Worm (Caenorhabditis elegans) whole organism, L3 larva: Measurements from ENCODE around the gene mlc-2.

ENCODE experiments used
- R02D3.7 ChIP-seq: fragments of 150-350 bp; optimal IDR thresholded peaks from 2 replicates; lab custom pipeline; 2014; ENCODE audit warnings: missing biosample characterization, missing genetic modification characterization
- ZK546.5 ChIP-seq: sonication (generic microtip); optimal IDR thresholded peaks from 2 replicates; lab custom pipeline; 2017; ENCODE audit warnings: missing biosample characterization, missing genetic modification characterization
- ama-1 ChIP-seq: fragments of 150-350 bp; optimal IDR thresholded peaks from 2 replicates; lab custom pipeline; 2018
- ceh-16 ChIP-seq: sonication (generic microtip); optimal IDR thresholded peaks from 2 replicates; lab custom pipeline; 2017; ENCODE audit warnings: missing biosample characterization, missing genetic modification characterization
- ceh-28 ChIP-seq: fragments of 150-350 bp; optimal IDR thresholded peaks from 2 replicates; lab custom pipeline; 2014; ENCODE audit warnings: missing biosample characterization, missing genetic modification reagents, missing genetic modification characterization
- ceh-82 ChIP-seq: fragments of 150-350 bp; optimal IDR thresholded peaks from 2 replicates; lab custom pipeline; 2014; ENCODE audit warnings: missing biosample characterization, missing genetic modification characterization
- ceh-9 ChIP-seq: sonication (generic microtip); optimal IDR thresholded peaks from 2 replicates; lab custom pipeline; 2018; ENCODE audit warnings: missing biosample characterization, missing genetic modification characterization
- daf-12 ChIP-seq: fragments of 150-350 bp; optimal IDR thresholded peaks from 2 replicates; lab custom pipeline; 2014; ENCODE audit warnings: missing biosample characterization, missing genetic modification reagents, missing genetic modification characterization
- egl-5 ChIP-seq: fragments of 150-350 bp; optimal IDR thresholded peaks from 2 replicates; lab custom pipeline; 2017; ENCODE audit warnings: missing biosample characterization, missing genetic modification reagents, missing genetic modification characterization, inconsistent platforms
- elt-1 ChIP-seq: fragments of 150-350 bp; optimal IDR thresholded peaks from 2 replicates; lab custom pipeline; 2014; ENCODE audit warnings: missing biosample characterization, missing genetic modification characterization
- elt-2 ChIP-seq: sonication (generic microtip); optimal IDR thresholded peaks from 2 replicates; lab custom pipeline; 2016; ENCODE audit warnings: missing genetic modification reagents, mild to moderate bottlenecking, missing genetic modification characterization, missing compliant biosample characterization
- elt-3 ChIP-seq, 3 experiments: fragments of 150-350 bp in 1 of 3; sonication (generic microtip) in 2 of 3; optimal IDR thresholded peaks; 2 replicates in 2 of 3; 4 replicates in 1 of 3; lab custom pipeline; 2014 to 2017; ENCODE audit warnings: missing biosample characterization in 3 of 3, missing genetic modification characterization in 3 of 3
- eor-1 ChIP-seq, 2 experiments: fragments of 150-350 bp; optimal IDR thresholded peaks; 2 replicates each; lab custom pipeline; 2014 to 2018; ENCODE audit warnings: missing biosample characterization in 2 of 2, missing genetic modification characterization in 2 of 2
- fkh-10 ChIP-seq: sonication (generic microtip); optimal IDR thresholded peaks from 2 replicates; lab custom pipeline; 2017; ENCODE audit warnings: missing biosample characterization, missing genetic modification reagents, missing genetic modification characterization
- fkh-2 ChIP-seq: fragments of 150-350 bp; optimal IDR thresholded peaks from 2 replicates; lab custom pipeline; 2014; ENCODE audit warnings: missing biosample characterization, missing genetic modification reagents, missing genetic modification characterization
- fos-1 ChIP-seq: fragments of 150-350 bp; optimal IDR thresholded peaks from 2 replicates; lab custom pipeline; 2014; ENCODE audit warnings: missing biosample characterization, missing genetic modification characterization
- hmg-11 ChIP-seq: sonication (generic microtip); optimal IDR thresholded peaks from 2 replicates; lab custom pipeline; 2016; ENCODE audit warnings: missing genetic modification characterization, missing compliant biosample characterization
- jun-1 ChIP-seq: fragments of 150-350 bp; optimal IDR thresholded peaks from 2 replicates; lab custom pipeline; 2014; ENCODE audit warnings: missing biosample characterization, missing genetic modification reagents, missing genetic modification characterization
- lin-15B ChIP-seq: fragments of 150-350 bp; optimal IDR thresholded peaks from 2 replicates; lab custom pipeline; 2014; ENCODE audit warnings: missing biosample characterization, missing genetic modification characterization
- lin-39 ChIP-seq: fragments of 150-350 bp; optimal IDR thresholded peaks from 2 replicates; lab custom pipeline; 2018; ENCODE audit warnings: missing biosample characterization, missing genetic modification reagents, missing genetic modification characterization
- lsy-12 ChIP-seq: sonication (generic microtip); optimal IDR thresholded peaks from 2 replicates; lab custom pipeline; 2016; ENCODE audit warnings: mild to moderate bottlenecking, missing genetic modification characterization, missing compliant biosample characterization
- mdl-1 ChIP-seq: fragments of 150-350 bp; optimal IDR thresholded peaks from 2 replicates; lab custom pipeline; 2014; ENCODE audit warnings: missing biosample characterization, missing genetic modification characterization
- nfya-1 ChIP-seq: sonication (generic microtip); optimal IDR thresholded peaks from 2 replicates; lab custom pipeline; 2017; ENCODE audit warnings: missing genetic modification characterization, mild to moderate bottlenecking, missing compliant biosample characterization, antibody characterized with exemption, moderate library complexity; ENCODE audit not compliant: insufficient read depth
- nhr-11 ChIP-seq: fragments of 150-350 bp; optimal IDR thresholded peaks from 2 replicates; lab custom pipeline; 2014; ENCODE audit warnings: missing biosample characterization, missing genetic modification characterization
- nhr-12 ChIP-seq: fragments of 150-350 bp; optimal IDR thresholded peaks from 2 replicates; lab custom pipeline; 2014; ENCODE audit warnings: missing biosample characterization, missing genetic modification characterization
- nhr-23 ChIP-seq: fragments of 150-350 bp; optimal IDR thresholded peaks from 2 replicates; lab custom pipeline; 2014; ENCODE audit warnings: missing biosample characterization, missing genetic modification reagents, missing genetic modification characterization
- nhr-237 ChIP-seq: fragments of 150-350 bp; optimal IDR thresholded peaks from 2 replicates; lab custom pipeline; 2014; ENCODE audit warnings: missing biosample characterization, missing genetic modification characterization
- nhr-25 ChIP-seq: sonication (generic microtip); optimal IDR thresholded peaks from 2 replicates; lab custom pipeline; 2017; ENCODE audit warnings: missing biosample characterization, missing genetic modification characterization
- nhr-28 ChIP-seq: fragments of 150-350 bp; optimal IDR thresholded peaks from 2 replicates; lab custom pipeline; 2014; ENCODE audit warnings: missing biosample characterization, missing genetic modification characterization
- nhr-43 ChIP-seq: sonication (generic microtip); optimal IDR thresholded peaks from 2 replicates; lab custom pipeline; 2016; ENCODE audit warnings: mild to moderate bottlenecking, missing genetic modification characterization, missing compliant biosample characterization; ENCODE audit not compliant: poor library complexity, severe bottlenecking
- nhr-67 ChIP-seq: fragments of 150-350 bp; optimal IDR thresholded peaks from 2 replicates; lab custom pipeline; 2014; ENCODE audit warnings: missing biosample characterization, missing genetic modification characterization
- nhr-76 ChIP-seq: fragments of 150-350 bp; sonication (generic microtip); optimal IDR thresholded peaks from 5 replicates; lab custom pipeline; 2014; ENCODE audit warnings: missing biosample characterization, missing genetic modification characterization
- nhr-77 ChIP-seq: fragments of 150-350 bp; optimal IDR thresholded peaks from 2 replicates; lab custom pipeline; 2014; ENCODE audit warnings: missing biosample characterization, missing genetic modification characterization
- pha-4 ChIP-seq: fragments of 150-350 bp; optimal IDR thresholded peaks from 2 replicates; lab custom pipeline; 2014; ENCODE audit warnings: missing biosample characterization, missing genetic modification reagents, missing genetic modification characterization
- pqm-1 ChIP-seq: fragments of 150-350 bp; optimal IDR thresholded peaks from 2 replicates; lab custom pipeline; 2017; ENCODE audit warnings: missing biosample characterization, missing genetic modification characterization, inconsistent platforms
- sea-2 ChIP-seq: fragments of 150-350 bp; sonication (generic microtip); optimal IDR thresholded peaks from 4 replicates; lab custom pipeline; 2014; ENCODE audit warnings: missing biosample characterization, missing genetic modification reagents, missing genetic modification characterization
- skn-1 ChIP-seq: fragments of 150-350 bp; optimal IDR thresholded peaks from 2 replicates; lab custom pipeline; 2014; ENCODE audit warnings: missing biosample characterization, missing genetic modification characterization
- snpc-4 ChIP-seq: fragments of 150-350 bp; optimal IDR thresholded peaks from 2 replicates; lab custom pipeline; 2014; ENCODE audit warnings: missing biosample characterization, missing genetic modification characterization
- tbx-2 ChIP-seq: sonication (generic microtip); optimal IDR thresholded peaks from 2 replicates; lab custom pipeline; 2016; ENCODE audit warnings: mild to moderate bottlenecking, missing genetic modification characterization, missing compliant biosample characterization
- unc-39 ChIP-seq: sonication (generic microtip); optimal IDR thresholded peaks from 4 replicates; lab custom pipeline; 2017; ENCODE audit warnings: missing biosample characterization, missing genetic modification characterization
- unc-62 ChIP-seq: fragments of 150-350 bp; sonication (generic microtip); optimal IDR thresholded peaks from 4 replicates; lab custom pipeline; 2014; ENCODE audit warnings: missing biosample characterization, missing genetic modification reagents, missing genetic modification characterization
- zag-1 ChIP-seq: fragments of 150-350 bp; optimal IDR thresholded peaks from 2 replicates; lab custom pipeline; 2014; ENCODE audit warnings: missing biosample characterization, missing genetic modification characterization
- ztf-11 ChIP-seq: fragments of 150-350 bp; optimal IDR thresholded peaks from 2 replicates; lab custom pipeline; 2014; ENCODE audit warnings: missing biosample characterization, missing genetic modification characterization

Gene mlc-2

ce11 chrX:17438386-17438785 lies 18.0 kb downstream of the mlc-2 start, which contains the start of gene C36E6.8:
Gene C36E6.8, plus strand, starts transcription at chrX:17438686.
- TF ChIP-seq ama-1 (lab: Kevin White, UChicago) (no peak), fos-1 (tag; lab: Kevin White, UChicago) (no peak), R02D3.7 (no peak), lin-15B (no peak), ceh-28 (no peak), zag-1 (no peak), nhr-28 (tag; lab: Kevin White, UChicago) (no peak), daf-12 (tag; lab: Kevin White, UChicago) (no peak), elt-1 (tag; lab: Kevin White, UChicago) (no peak), hmg-11 (tag; lab: Kevin White, UChicago) (no peak), unc-39 (no peak), ZK546.5 (no peak), pha-4 (tag; lab: Kevin White, UChicago) (no peak), fkh-10 (GFP tag; lab: Kevin White, UChicago) (no peak), nhr-237 (no peak), tbx-2 (no peak)

ce11 chrX:17434234-17434633 lies 22.2 kb downstream of the mlc-2 start, which contains the start of gene fubl-3:
Gene fubl-3, plus strand, starts transcription at chrX:17434445.
- TF ChIP-seq elt-1 (tag; lab: Kevin White, UChicago) (peak; percentile 1), sea-2 (GFP tag; lab: Kevin White, UChicago) (no peak), nhr-23 (tag; lab: Kevin White, UChicago) (peak; percentile 14), ZK546.5 (no peak), snpc-4 (tag; lab: Kevin White, UChicago) (peak; percentile 72), elt-2 (tag; lab: Kevin White, UChicago) (peak; percentile 27), lin-39 (tag; lab: Kevin White, UChicago) (peak; percentile 55), daf-12 (tag; lab: Kevin White, UChicago) (no peak), egl-5 (tag; lab: Kevin White, UChicago) (no peak), fkh-10 (GFP tag; lab: Kevin White, UChicago) (no peak), nfya-1 (tag; lab: Kevin White, UChicago) (peak; percentile 82), nhr-25 (tag; lab: Kevin White, UChicago) (peak; percentile 7), nhr-67 (tag; lab: Kevin White, UChicago) (no peak), ztf-11 (tag; lab: Kevin White, UChicago) (no peak), pha-4 (tag; lab: Kevin White, UChicago) (peak; percentile 23), lin-15B (peak; percentile 27), ceh-82 (tag; lab: Kevin White, UChicago) (no peak), jun-1 (tag; lab: Kevin White, UChicago) (no peak), skn-1 (tag; lab: Kevin White, UChicago) (peak; percentile 11), ceh-16 (tag; lab: Kevin White, UChicago) (no peak)
- TF ChIP-seq, all 47 proteins: peak for 10

- no peak for TF ChIP-seq nhr-23 (tag; lab: Kevin White, UChicago)
- TF ChIP-seq skn-1 (tag; lab: Kevin White, UChicago): no peak
- no peak for TF ChIP-seq fkh-10 (GFP tag; lab: Kevin White, UChicago)
- no peak for TF ChIP-seq fos-1 (tag; lab: Kevin White, UChicago)
- TF ChIP-seq egl-5 (tag; lab: Kevin White, UChicago): peak; percentile 91
- TF ChIP-seq elt-3 (tag; optimal IDR thresholded peaks at IDR 0.05; lab: Kevin White, UChicago): no peak
- TF ChIP-seq mdl-1 (tag; lab: Kevin White, UChicago): no peak
- no peak for TF ChIP-seq fkh-2
- TF ChIP-seq lsy-12: no peak
- TF ChIP-seq, all 47 proteins: peak for 1
Observed at ce11 chrX:17428803-17429202, 27.6 kb downstream of the mlc-2 start, which contains the start of gene pbo-6. Gene pbo-6, plus strand, starts transcription at chrX:17429042.

ce11 chrX:17427778-17428177 lies 28.6 kb downstream of the mlc-2 start:
- TF ChIP-seq unc-62 (GFP tag; lab: Kevin White, UChicago): peak; percentile 55
- TF ChIP-seq pha-4 (tag; lab: Kevin White, UChicago): no peak
- no peak for TF ChIP-seq nhr-237
- TF ChIP-seq eor-1 (tag; optimal IDR thresholded peaks at IDR 0.05; lab: Kevin White, UChicago): no peak
- TF ChIP-seq zag-1: no peak
- TF ChIP-seq unc-39: no peak
- TF ChIP-seq daf-12 (tag; lab: Kevin White, UChicago): no peak
- no peak for TF ChIP-seq pqm-1 (tag; lab: Kevin White, UChicago)
- no peak for TF ChIP-seq nhr-76 (tag; lab: Kevin White, UChicago)
- TF ChIP-seq nfya-1 (tag; lab: Kevin White, UChicago): peak; percentile 25
- TF ChIP-seq fos-1 (tag; lab: Kevin White, UChicago): no peak
- TF ChIP-seq sea-2 (GFP tag; lab: Kevin White, UChicago): no peak
- no peak for TF ChIP-seq nhr-28 (tag; lab: Kevin White, UChicago)
- no peak for TF ChIP-seq R02D3.7
- TF ChIP-seq fkh-2: no peak
- no peak for TF ChIP-seq elt-2 (tag; lab: Kevin White, UChicago)
- no peak for TF ChIP-seq ceh-82 (tag; lab: Kevin White, UChicago)
- no peak for TF ChIP-seq ceh-28
- TF ChIP-seq ceh-16 (tag; lab: Kevin White, UChicago): no peak
- TF ChIP-seq lin-39 (tag; lab: Kevin White, UChicago): no peak
- no peak for TF ChIP-seq jun-1 (tag; lab: Kevin White, UChicago)
- peak; percentile 76 for TF ChIP-seq nhr-23 (tag; lab: Kevin White, UChicago)
- TF ChIP-seq nhr-77 (tag; lab: Kevin White, UChicago): no peak
- TF ChIP-seq hmg-11 (tag; lab: Kevin White, UChicago): no peak
- no peak for TF ChIP-seq nhr-12 (tag; lab: Kevin White, UChicago)
- no peak for TF ChIP-seq egl-5 (tag; lab: Kevin White, UChicago)
- no peak for TF ChIP-seq snpc-4 (tag; lab: Kevin White, UChicago)
- no peak for TF ChIP-seq ceh-9 (tag; lab: Kevin White, UChicago)
- TF ChIP-seq nhr-11 (tag; lab: Kevin White, UChicago): no peak
- TF ChIP-seq ama-1 (lab: Kevin White, UChicago): no peak
- peak; percentile 52 for TF ChIP-seq nhr-43 (tag; lab: Kevin White, UChicago)
